Worm (Caenorhabditis elegans) whole organism, L3 larva: ENCODE measurements around the gene ZK697.8.
A peak's percentile ranks its signal among the peaks of the same experiment; 100 is the strongest.

Experiments
- ZK546.5 ChIP-seq: sonication (generic microtip); optimal IDR thresholded peaks from 2 replicates; lab custom pipeline; 2017; ENCODE audit warnings: missing biosample characterization, missing genetic modification characterization
- aly-2 ChIP-seq: fragments of 150-350 bp; optimal IDR thresholded peaks from 2 replicates; lab custom pipeline; 2014; ENCODE audit warnings: missing biosample characterization, missing genetic modification characterization
- ceh-82 ChIP-seq: fragments of 150-350 bp; optimal IDR thresholded peaks from 2 replicates; lab custom pipeline; 2014; ENCODE audit warnings: missing biosample characterization, missing genetic modification characterization
- elt-1 ChIP-seq: fragments of 150-350 bp; optimal IDR thresholded peaks from 2 replicates; lab custom pipeline; 2014; ENCODE audit warnings: missing biosample characterization, missing genetic modification characterization
- fkh-2 ChIP-seq: fragments of 150-350 bp; optimal IDR thresholded peaks from 2 replicates; lab custom pipeline; 2014; ENCODE audit warnings: missing biosample characterization, missing genetic modification reagents, missing genetic modification characterization
- nhr-77 ChIP-seq: fragments of 150-350 bp; optimal IDR thresholded peaks from 2 replicates; lab custom pipeline; 2014; ENCODE audit warnings: missing biosample characterization, missing genetic modification characterization

ce11 chrV:1789495-1789894 lies 40.5 kb upstream of the ZK697.8 start:
- TF ChIP-seq fkh-2, result no peak
- TF ChIP-seq ceh-82 (tag; lab: Kevin White, UChicago), result no peak
- no peak for TF ChIP-seq ZK546.5 (tag; lab: Kevin White, UChicago)
- TF ChIP-seq elt-1 (tag; lab: Kevin White, UChicago), result peak; percentile 11
- no peak for TF ChIP-seq aly-2 (tag; lab: Kevin White, UChicago)
- TF ChIP-seq nhr-77, result no peak
